ENCODE assay signal across 5 worm cellular contexts in genomic region chrV:18725858-18726257, ce11.
A peak's percentile ranks its signal among the peaks of the same experiment; 100 is the strongest.
TF ChIP-seq lines count a peak whose summit lies in the region.

No protein-coding gene starts in this region.

TF ChIP-seq in whole organism, L1 larva, 84 proteins besides CTCF, POLR2A, EP300 and RAD21 (continues in another document):
- TF ChIP-seq fkh-10 (GFP tag; optimal IDR thresholded peaks at IDR 0.05; lab: Kevin White, UChicago): peak; percentile 23
- no peak for TF ChIP-seq tlp-1 (tag; optimal IDR thresholded peaks at IDR 0.05; lab: Kevin White, UChicago)
- TF ChIP-seq ceh-82 (tag; optimal IDR thresholded peaks at IDR 0.05; lab: Kevin White, UChicago): peak in 1 of 3 experiments; percentile 44
- TF ChIP-seq unc-86 (tag; optimal IDR thresholded peaks at IDR 0.05; lab: Kevin White, UChicago): peak; percentile 14
- TF ChIP-seq lin-15B (tag; optimal IDR thresholded peaks at IDR 0.05; lab: Kevin White, UChicago): no peak
- TF ChIP-seq pag-3 (tag; optimal IDR thresholded peaks at IDR 0.05; lab: Kevin White, UChicago; ENCODE audit: borderline replicate concordance, insufficient read depth): no peak
- no peak for TF ChIP-seq nhr-47 (tag; optimal IDR thresholded peaks at IDR 0.05; lab: Kevin White, UChicago)
- TF ChIP-seq elt-3 (tag; optimal IDR thresholded peaks at IDR 0.05; lab: Kevin White, UChicago): no peak
- TF ChIP-seq unc-98 (GFP tag; IDR thresholded peaks at IDR 0.05; lab: Robert Waterston, UW): no peak
- no peak for TF ChIP-seq mef-2 (tag; optimal IDR thresholded peaks at IDR 0.05; lab: Kevin White, UChicago)
- TF ChIP-seq fkh-8 (tag; optimal IDR thresholded peaks at IDR 0.05; lab: Kevin White, UChicago): peak; percentile 32
- no peak for TF ChIP-seq fos-1 (tag; optimal IDR thresholded peaks at IDR 0.05; lab: Kevin White, UChicago)
- peak; percentile 0 to 10 for TF ChIP-seq efl-1 (optimal IDR thresholded peaks at IDR 0.05; lab: Kevin White, UChicago)
- TF ChIP-seq efl-1 (GFP tag; optimal IDR thresholded peaks at IDR 0.05 in 1 of 2; lab: Kevin White, UChicago): no peak
- no peak for TF ChIP-seq snpc-4 (tag; optimal IDR thresholded peaks at IDR 0.05; lab: Kevin White, UChicago)
- TF ChIP-seq grh-1 (GFP tag; IDR thresholded peaks at IDR 0.05; lab: Robert Waterston, UW): no peak
- TF ChIP-seq nhr-20 (tag; optimal IDR thresholded peaks at IDR 0.05; lab: Kevin White, UChicago): no peak
- TF ChIP-seq fkh-4 (tag; optimal IDR thresholded peaks at IDR 0.05; lab: Kevin White, UChicago; ENCODE audit: borderline replicate concordance): no peak

TF ChIP-seq in whole organism, L2 larva, 48 proteins besides CTCF, POLR2A, EP300 and RAD21:
- TF ChIP-seq unc-55 (GFP tag; optimal IDR thresholded peaks at IDR 0.05; lab: Kevin White, UChicago): peak; percentile 23
- no peak for TF ChIP-seq nhr-25 (tag; optimal IDR thresholded peaks at IDR 0.05; lab: Kevin White, UChicago)
- peak; percentile 21 for TF ChIP-seq C34F6.9 (tag; optimal IDR thresholded peaks at IDR 0.05; lab: Kevin White, UChicago)

TF ChIP-seq in whole organism, late embryonic, 69 proteins besides CTCF, POLR2A, EP300 and RAD21:
- TF ChIP-seq unc-42 (tag; optimal IDR thresholded peaks at IDR 0.05; lab: Kevin White, UChicago): peak; percentile 72
- no peak for TF ChIP-seq pros-1 (tag; optimal IDR thresholded peaks at IDR 0.05; lab: Kevin White, UChicago)
- no peak for TF ChIP-seq pha-4 (tag; optimal IDR thresholded peaks at IDR 0.05; lab: Kevin White, UChicago)

TF ChIP-seq in whole organism, mixed stage, embryonic, 35 proteins besides CTCF, POLR2A, EP300 and RAD21:
- no peak for TF ChIP-seq unc-62 (GFP tag; optimal IDR thresholded peaks at IDR 0.05; lab: Kevin White, UChicago)
- peak; percentile 68 for TF ChIP-seq ces-1 (GFP tag; optimal IDR thresholded peaks at IDR 0.05; lab: Kevin White, UChicago)
TF ChIP-seq in whole organism, mixed stage, embryonic: peak in this region for 1.

TF ChIP-seq in whole organism, young adult, 124 proteins besides CTCF, POLR2A, EP300 and RAD21:
- TF ChIP-seq zfh-2 (GFP tag; conservative IDR thresholded peaks at IDR 0.05; lab: Robert Waterston, UW) (0 out of 2 replicates have a peak, but pooled peaks have one; percentile 23), gei-17 (GFP tag; optimal IDR thresholded peaks at IDR 0.05; lab: Kevin White, UChicago) (no peak)
